Worm (Caenorhabditis elegans) whole organism, young adult: ENCODE results near the gene F10E9.4.

Experiments used
- F52B5.7 ChIP-seq: sonication (generic microtip); optimal IDR thresholded peaks from 2 replicates; lab custom pipeline; 2016; ENCODE audit warnings: mild to moderate bottlenecking, missing genetic modification characterization, missing compliant biosample characterization
- F55B11.4 ChIP-seq: sonication (generic microtip); optimal IDR thresholded peaks from 2 replicates; lab custom pipeline; 2016; ENCODE audit warnings: missing compliant biosample characterization, missing genetic modification characterization, borderline replicate concordance; ENCODE audit not compliant: insufficient read depth
- Y67H2A.10 ChIP-seq: fragments of 200-800 bp; sonication (Bioruptor generic); conservative IDR thresholded peaks from 2 replicates; pipeline ENCODE4 v1.3.6; 2022; ENCODE audit warnings: missing genetic modification reagents, missing genetic modification characterization, missing compliant biosample characterization
- aptf-2 ChIP-seq: fragments of 200-800 bp; sonication (Bioruptor generic); conservative IDR thresholded peaks from 2 replicates; pipeline ENCODE4 v1.3.6; 2022; ENCODE audit warnings: missing genetic modification reagents, missing genetic modification characterization, missing compliant biosample characterization
- efl-1 ChIP-seq: fragments of 150-350 bp; optimal IDR thresholded peaks from 2 replicates; lab custom pipeline; 2014; ENCODE audit warnings: missing biosample characterization, missing genetic modification reagents, missing genetic modification characterization
- ets-4 ChIP-seq: fragments of 200-800 bp; sonication (Bioruptor generic); optimal IDR thresholded peaks from 2 replicates; lab custom pipeline; 2018; ENCODE audit warnings: mild to moderate bottlenecking, missing genetic modification characterization, missing compliant biosample characterization
- madf-8 ChIP-seq: fragments of 200-800 bp; sonication (Bioruptor generic); conservative IDR thresholded peaks from 2 replicates; pipeline ENCODE4 v1.3.6; 2022; ENCODE audit warnings: missing genetic modification reagents, missing genetic modification characterization, missing compliant biosample characterization
- snpc-4 ChIP-seq, 5 experiments: fragments of 150-350 bp in 1 of 5; sonication (generic microtip) in 4 of 5; optimal IDR thresholded peaks; 2 replicates each; lab custom pipeline; 2014 to 2018; ENCODE audit warnings: missing genetic modification characterization in 5 of 5, missing biosample characterization in 3 of 5, antibody characterized with exemption in 2 of 5, mild to moderate bottlenecking in 2 of 5, missing compliant biosample characterization in 2 of 5, missing genotype in 2 of 5, moderate library complexity in 2 of 5, missing genetic modification reagents in 1 of 5
- sptf-2 ChIP-seq: fragments of 200-800 bp; sonication (Bioruptor generic); optimal IDR thresholded peaks from 2 replicates; lab custom pipeline; 2018; ENCODE audit warnings: mild to moderate bottlenecking, missing genetic modification characterization, missing compliant biosample characterization
- unc-62 ChIP-seq: fragments of 150-350 bp; optimal IDR thresholded peaks from 2 replicates; lab custom pipeline; 2014; ENCODE audit warnings: missing biosample characterization, missing genetic modification reagents, missing genetic modification characterization
- ztf-25 ChIP-seq: fragments of 200-800 bp; sonication (Bioruptor generic); IDR thresholded peaks from 2 replicates; pipeline ENCODE4 v1.3.6; 2022; ENCODE audit warnings: missing genetic modification reagents, missing genetic modification characterization, missing compliant biosample characterization

DNA sequence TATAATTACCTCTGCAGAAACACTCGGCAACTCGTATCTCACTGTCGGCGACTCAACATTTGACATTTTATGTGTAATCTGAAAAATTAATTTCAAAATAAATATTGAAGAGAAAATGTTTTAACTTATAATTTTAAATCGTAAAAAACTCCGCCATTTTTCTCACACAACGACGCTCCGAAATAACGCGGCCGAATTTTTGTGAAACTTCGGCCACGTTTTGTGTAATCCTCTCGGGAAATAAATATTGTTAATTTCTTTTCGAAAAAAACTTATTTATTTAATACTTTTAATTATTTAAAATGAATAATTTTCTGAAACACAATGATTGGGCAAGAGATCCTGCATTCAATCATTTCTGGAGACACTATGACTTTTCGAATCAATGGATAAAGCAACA, 982 bp upstream of the F10E9.4 start, which contains the start of the genes F10E9.7 and F10E9.5:
- TF ChIP-seq efl-1 = peak; percentile 56
- no peak for TF ChIP-seq unc-62 (GFP tag; lab: Kevin White, UChicago)
- no peak for TF ChIP-seq F52B5.7
- TF ChIP-seq sptf-2 (GFP tag; lab: Kevin White, UChicago) = no peak
- TF ChIP-seq ets-4 (GFP tag; lab: Kevin White, UChicago) = no peak
- no peak for TF ChIP-seq F55B11.4
- TF ChIP-seq snpc-4 (GFP tag; optimal IDR thresholded peaks at IDR 0.05; lab: Kevin White, UChicago) = peak; percentile 12
- peak in 3 of 4 experiments; percentile 41 to 66 (median 51) for TF ChIP-seq snpc-4 (tag; optimal IDR thresholded peaks at IDR 0.05; lab: Kevin White, UChicago)
- TF ChIP-seq ztf-25 (GFP tag; lab: Robert Waterston, UW) = peak; percentile 88
- TF ChIP-seq aptf-2 = peak; percentile 84
- TF ChIP-seq madf-8 (GFP tag; lab: Robert Waterston, UW) = peak; percentile 52
- TF ChIP-seq Y67H2A.10 (GFP tag; lab: Robert Waterston, UW) = peak; percentile 61; the same call in 1 of the 2 replicates
